Worm (Caenorhabditis elegans): ENCODE results near the gene nasp-2.

ce11 chrV:13288881-13289280 lies 23.2 kb downstream of the nasp-2 start:
- TF ChIP-seq nhr-237 (tag; optimal IDR thresholded peaks at IDR 0.05) = no peak
- no peak for TF ChIP-seq nhr-77 (tag; optimal IDR thresholded peaks at IDR 0.05)
- no peak for TF ChIP-seq attf-4 (tag; optimal IDR thresholded peaks at IDR 0.05)
- TF ChIP-seq gei-8 (GFP tag; optimal IDR thresholded peaks at IDR 0.05) = no peak
- no peak for TF ChIP-seq lin-38 (GFP tag; IDR thresholded peaks at IDR 0.05)
- no peak for TF ChIP-seq pha-4 (GFP tag; IDR thresholded peaks at IDR 0.05)
- TF ChIP-seq pha-4 (tag; optimal IDR thresholded peaks at IDR 0.05) = no peak
- no peak for TF ChIP-seq nhr-25 (tag; optimal IDR thresholded peaks at IDR 0.05; ENCODE audit: borderline replicate concordance, insufficient read depth)

Measured in whole organism, L4 larva.